Worm (Caenorhabditis elegans) whole organism, early embryonic: ENCODE measurements around the gene M03C11.6.

Source experiments
- B0310.2 ChIP-seq: sonication (generic microtip); optimal IDR thresholded peaks from 2 replicates; lab custom pipeline; 2016; ENCODE audit warnings: mild to moderate bottlenecking, missing genetic modification characterization, missing compliant biosample characterization
- F13C5.2 ChIP-seq: sonication (generic microtip); optimal IDR thresholded peaks from 2 replicates; lab custom pipeline; 2017; ENCODE audit warnings: mild to moderate bottlenecking, missing genetic modification characterization, inconsistent platforms, missing compliant biosample characterization
- aly-1 ChIP-seq: sonication (generic microtip); optimal IDR thresholded peaks from 2 replicates; lab custom pipeline; 2016; ENCODE audit warnings: missing genetic modification characterization, missing compliant biosample characterization
- ama-1 ChIP-seq: fragments of 150-350 bp; optimal IDR thresholded peaks from 2 replicates; lab custom pipeline; 2014
- ceh-13 ChIP-seq: fragments of 200-800 bp; sonication (Bioruptor generic); optimal IDR thresholded peaks from 2 replicates; lab custom pipeline; 2018; ENCODE audit warnings: mild to moderate bottlenecking, missing genetic modification characterization, missing compliant biosample characterization
- ceh-36 ChIP-seq: sonication (generic microtip); optimal IDR thresholded peaks from 2 replicates; lab custom pipeline; 2016; ENCODE audit warnings: missing genetic modification characterization, inconsistent platforms, missing compliant biosample characterization
- ets-7 ChIP-seq: sonication (generic microtip); optimal IDR thresholded peaks from 2 replicates; lab custom pipeline; 2016; ENCODE audit warnings: missing genotype, missing genetic modification characterization, missing compliant biosample characterization
- flt-1 ChIP-seq: fragments of 200-800 bp; sonication (Bioruptor generic); IDR thresholded peaks from 2 replicates; pipeline ENCODE4 v1.3.6; 2022; ENCODE audit warnings: missing genetic modification characterization, missing compliant biosample characterization
- hmbx-1 ChIP-seq: sonication (generic microtip); optimal IDR thresholded peaks from 2 replicates; lab custom pipeline; 2016; ENCODE audit warnings: mild to moderate bottlenecking, missing genetic modification characterization, missing compliant biosample characterization
- hmg-4 ChIP-seq: fragments of 200-800 bp; sonication (Bioruptor generic); optimal IDR thresholded peaks from 2 replicates; lab custom pipeline; 2018; ENCODE audit warnings: mild to moderate bottlenecking, missing genetic modification characterization, missing compliant biosample characterization
- hnd-1 ChIP-seq: sonication (generic microtip); optimal IDR thresholded peaks from 2 replicates; lab custom pipeline; 2016; ENCODE audit warnings: missing genetic modification characterization, missing compliant biosample characterization
- pes-1 ChIP-seq: fragments of 200-800 bp; sonication (Bioruptor generic); IDR thresholded peaks from 2 replicates; pipeline ENCODE4 v1.3.6; 2022; ENCODE audit warnings: missing genetic modification reagents, missing genetic modification characterization, missing compliant biosample characterization
- scrt-1 ChIP-seq: fragments of 200-800 bp; sonication (Bioruptor generic); IDR thresholded peaks from 2 replicates; pipeline ENCODE4 v1.3.6; 2022; ENCODE audit warnings: missing genetic modification characterization, missing compliant biosample characterization
- sea-1 ChIP-seq: fragments of 200-800 bp; sonication (Bioruptor generic); conservative IDR thresholded peaks from 2 replicates; pipeline ENCODE4 v1.3.6; 2022; ENCODE audit warnings: missing genetic modification characterization, missing compliant biosample characterization
- tbx-11 ChIP-seq: fragments of 200-800 bp; sonication (Bioruptor generic); IDR thresholded peaks from 2 replicates; pipeline ENCODE4 v1.3.6; 2022; ENCODE audit warnings: missing genetic modification characterization, missing compliant biosample characterization
- tbx-37 ChIP-seq: fragments of 200-800 bp; sonication (Bioruptor generic); conservative IDR thresholded peaks from 2 replicates; pipeline ENCODE4 v1.3.6; 2022; ENCODE audit warnings: missing genetic modification reagents, missing genetic modification characterization, missing compliant biosample characterization
- tra-4 ChIP-seq: sonication (generic microtip); optimal IDR thresholded peaks from 2 replicates; lab custom pipeline; 2017; ENCODE audit warnings: missing genetic modification characterization, missing compliant biosample characterization

M03C11.6 gene

DNA sequence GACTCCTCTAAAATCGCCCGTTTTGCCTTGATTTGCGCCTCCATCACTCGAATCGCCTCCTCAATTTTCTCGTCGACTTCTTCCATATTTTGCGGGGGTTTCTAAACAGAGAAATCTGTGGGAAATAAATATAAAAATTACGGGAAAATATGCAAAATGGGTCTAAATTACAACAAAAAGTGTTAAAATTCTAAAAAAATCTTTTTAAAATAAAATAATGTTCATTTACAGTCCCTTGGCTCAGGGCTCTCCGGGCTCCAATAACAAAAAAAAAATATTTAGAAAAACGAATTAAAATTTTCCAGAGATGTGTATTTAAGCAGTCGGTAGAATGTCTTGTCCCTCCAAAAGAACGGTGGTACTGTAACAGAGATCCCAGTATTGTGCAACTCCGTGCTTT is at the start of gene M03C11.6:
Gene M03C11.6 (minus strand): TSS at position 101 of the 400 bp plus-strand sequence.
- no peak for TF ChIP-seq tra-4 (tag; lab: Kevin White, UChicago)
- no peak for TF ChIP-seq tbx-37 (GFP tag; lab: Robert Waterston, UW)
- TF ChIP-seq ama-1 (lab: Kevin White, UChicago): no peak
- TF ChIP-seq tbx-11 (GFP tag; lab: Robert Waterston, UW): no peak
- no peak for TF ChIP-seq sea-1 (GFP tag; lab: Robert Waterston, UW)
- TF ChIP-seq hmg-4 (GFP tag; lab: Kevin White, UChicago): no peak
- TF ChIP-seq B0310.2 (tag; lab: Kevin White, UChicago): no peak
- no peak for TF ChIP-seq scrt-1 (GFP tag; lab: Robert Waterston, UW)
- TF ChIP-seq flt-1 (GFP tag; lab: Robert Waterston, UW): no peak
- TF ChIP-seq F13C5.2: no peak
- TF ChIP-seq ets-7 (tag; lab: Kevin White, UChicago): no peak
- TF ChIP-seq aly-1: no peak
- no peak for TF ChIP-seq ceh-13 (GFP tag; lab: Kevin White, UChicago)
- no peak for TF ChIP-seq hmbx-1
- no peak for TF ChIP-seq ceh-36 (tag; lab: Kevin White, UChicago)
- no peak for TF ChIP-seq hnd-1 (tag; lab: Kevin White, UChicago)

DNA sequence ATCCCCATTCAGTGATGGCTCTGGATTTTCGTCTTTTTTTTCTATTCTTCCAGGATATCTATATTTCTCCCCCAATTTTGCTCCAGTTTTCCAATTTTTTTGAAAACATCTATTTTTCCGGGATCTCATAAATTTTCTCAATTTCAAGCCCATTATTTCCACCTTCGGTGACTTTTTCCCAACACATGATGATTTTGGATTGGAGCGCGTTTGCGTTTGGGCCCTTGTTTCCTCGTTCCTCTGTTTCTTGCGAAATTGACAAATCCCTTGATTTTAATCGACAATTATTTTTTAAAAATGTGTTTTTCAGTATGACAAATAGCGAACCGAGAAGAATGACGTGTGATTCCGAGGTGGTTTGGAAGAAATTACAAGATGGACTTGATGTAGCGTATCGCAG is 47.1 kb upstream of the M03C11.6 start, which contains the start of gene cul-1:
Gene cul-1 (plus strand): TSS at position 311 of the 400 bp plus-strand sequence.
- no peak for TF ChIP-seq aly-1
- TF ChIP-seq hmg-4 (GFP tag; lab: Kevin White, UChicago): no peak
- TF ChIP-seq hmbx-1: no peak
- TF ChIP-seq hnd-1 (tag; lab: Kevin White, UChicago): no peak
- TF ChIP-seq tra-4 (tag; lab: Kevin White, UChicago): no peak
- TF ChIP-seq tbx-11 (GFP tag; lab: Robert Waterston, UW): no peak
- no peak for TF ChIP-seq ceh-13 (GFP tag; lab: Kevin White, UChicago)
- no peak for TF ChIP-seq ets-7 (tag; lab: Kevin White, UChicago)
- no peak for TF ChIP-seq ama-1 (lab: Kevin White, UChicago)
- no peak for TF ChIP-seq B0310.2 (tag; lab: Kevin White, UChicago)
- no peak for TF ChIP-seq sea-1 (GFP tag; lab: Robert Waterston, UW)

DNA sequence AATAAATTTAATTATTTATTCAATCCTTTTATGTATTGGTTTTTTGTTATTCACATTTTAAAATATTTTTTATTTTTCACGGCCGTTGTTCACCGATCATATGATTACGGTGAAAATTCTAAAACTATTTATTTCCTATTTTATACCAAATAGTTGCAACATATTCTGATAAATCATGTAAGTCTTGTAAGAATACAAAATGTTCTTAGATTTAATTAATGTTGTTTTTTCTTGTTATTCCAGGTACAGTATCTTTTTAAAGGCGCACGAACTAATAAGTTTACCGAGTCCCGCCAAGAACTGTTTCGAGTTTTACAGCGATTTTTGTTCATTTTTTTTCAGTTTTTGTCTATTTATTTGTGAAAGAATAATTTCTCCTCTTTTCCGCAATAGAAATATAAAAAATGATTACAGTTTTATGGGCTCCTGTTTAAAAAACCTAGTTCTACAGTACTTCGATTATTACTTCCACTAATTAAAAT is 45.8 kb upstream of the M03C11.6 start, which contains the start of gene D2045.5:
Gene D2045.5 (minus strand): TSS at position 51 of the 482 bp plus-strand sequence.
- TF ChIP-seq flt-1 (GFP tag; lab: Robert Waterston, UW) (no peak), hmbx-1 (no peak), ceh-13 (GFP tag; lab: Kevin White, UChicago) (no peak), sea-1 (GFP tag; lab: Robert Waterston, UW) (no peak), tbx-11 (GFP tag; lab: Robert Waterston, UW) (no peak), ama-1 (lab: Kevin White, UChicago) (no peak), hnd-1 (tag; lab: Kevin White, UChicago) (no peak), ceh-36 (tag; lab: Kevin White, UChicago) (no peak), pes-1 (GFP tag; lab: Robert Waterston, UW) (no peak), hmg-4 (GFP tag; lab: Kevin White, UChicago) (no peak), B0310.2 (tag; lab: Kevin White, UChicago) (no peak), aly-1 (no peak), tbx-37 (GFP tag; lab: Robert Waterston, UW) (no peak), tra-4 (tag; lab: Kevin White, UChicago) (no peak), ets-7 (tag; lab: Kevin White, UChicago) (no peak)

DNA sequence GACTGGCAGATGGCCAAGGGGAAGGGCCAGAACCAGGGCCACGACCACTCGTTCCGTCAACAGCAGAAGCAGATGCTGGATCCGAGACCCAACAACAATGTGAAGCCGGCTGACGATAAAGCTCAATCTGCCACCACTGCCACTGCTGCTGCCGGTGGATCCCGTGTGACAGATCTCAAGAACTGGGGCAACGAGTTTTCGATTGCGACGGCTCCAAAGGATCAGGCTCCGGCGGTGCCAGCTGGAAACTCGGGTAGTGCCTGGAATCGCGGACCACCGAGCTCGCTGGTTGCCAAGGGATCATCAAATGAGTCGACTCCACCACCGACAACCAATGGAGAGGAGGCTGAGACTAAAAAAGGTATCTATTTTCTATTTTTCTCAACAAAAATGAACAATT is 40.6 kb upstream of the M03C11.6 start:
- TF ChIP-seq aly-1 (no peak), sea-1 (GFP tag; lab: Robert Waterston, UW) (no peak), B0310.2 (tag; lab: Kevin White, UChicago) (no peak), pes-1 (GFP tag; lab: Robert Waterston, UW) (no peak), flt-1 (GFP tag; lab: Robert Waterston, UW) (no peak), tbx-11 (GFP tag; lab: Robert Waterston, UW) (no peak), ets-7 (tag; lab: Kevin White, UChicago) (no peak), scrt-1 (GFP tag; lab: Robert Waterston, UW) (no peak), F13C5.2 (no peak), hmbx-1 (no peak), ceh-36 (tag; lab: Kevin White, UChicago) (no peak), ama-1 (lab: Kevin White, UChicago) (no peak), ceh-13 (GFP tag; lab: Kevin White, UChicago) (no peak), tra-4 (tag; lab: Kevin White, UChicago) (no peak), hnd-1 (tag; lab: Kevin White, UChicago) (no peak), hmg-4 (GFP tag; lab: Kevin White, UChicago) (no peak), tbx-37 (GFP tag; lab: Robert Waterston, UW) (no peak)

DNA sequence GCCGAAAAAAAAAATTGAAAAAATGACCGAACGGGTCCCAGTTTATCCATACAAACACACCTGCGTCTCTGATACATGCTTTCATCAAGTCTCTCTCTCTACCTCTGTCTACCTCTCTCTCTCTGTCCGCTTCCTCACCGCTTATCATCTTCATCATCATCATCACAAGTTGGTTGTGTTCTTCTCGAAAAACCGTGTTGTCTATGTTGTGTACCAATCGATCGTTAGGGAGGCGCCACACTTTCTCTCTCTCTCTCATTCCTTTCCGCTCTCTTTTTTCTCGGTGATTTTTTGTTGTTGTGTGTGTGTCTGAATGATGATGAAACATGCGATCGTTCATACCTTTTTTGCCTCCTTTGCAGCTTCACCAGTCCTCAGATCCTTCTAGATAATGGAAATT is 39.8 kb upstream of the M03C11.6 start:
- TF ChIP-seq ets-7 (tag; lab: Kevin White, UChicago) (no peak), B0310.2 (tag; lab: Kevin White, UChicago) (no peak), flt-1 (GFP tag; lab: Robert Waterston, UW) (no peak), aly-1 (no peak), ama-1 (lab: Kevin White, UChicago) (no peak), ceh-36 (tag; lab: Kevin White, UChicago) (no peak), pes-1 (GFP tag; lab: Robert Waterston, UW) (no peak), F13C5.2 (no peak), tra-4 (tag; lab: Kevin White, UChicago) (no peak), hmg-4 (GFP tag; lab: Kevin White, UChicago) (no peak), scrt-1 (GFP tag; lab: Robert Waterston, UW) (no peak), ceh-13 (GFP tag; lab: Kevin White, UChicago) (no peak), tbx-37 (GFP tag; lab: Robert Waterston, UW) (no peak), tbx-11 (GFP tag; lab: Robert Waterston, UW) (no peak), sea-1 (GFP tag; lab: Robert Waterston, UW) (no peak), hnd-1 (tag; lab: Kevin White, UChicago) (no peak), hmbx-1 (no peak)

- TF ChIP-seq aly-1 (no peak), sea-1 (GFP tag; lab: Robert Waterston, UW) (no peak), ets-7 (tag; lab: Kevin White, UChicago) (no peak), hnd-1 (tag; lab: Kevin White, UChicago) (no peak), ama-1 (lab: Kevin White, UChicago) (no peak), tbx-37 (GFP tag; lab: Robert Waterston, UW) (no peak), B0310.2 (tag; lab: Kevin White, UChicago) (no peak), F13C5.2 (no peak), tbx-11 (GFP tag; lab: Robert Waterston, UW) (no peak), pes-1 (GFP tag; lab: Robert Waterston, UW) (no peak), flt-1 (GFP tag; lab: Robert Waterston, UW) (no peak), hmg-4 (GFP tag; lab: Kevin White, UChicago) (no peak), ceh-36 (tag; lab: Kevin White, UChicago) (no peak), hmbx-1 (no peak), tra-4 (tag; lab: Kevin White, UChicago) (no peak)
These were observed 39.2 kb upstream of the M03C11.6 start for ce11 chrIII:10462935-10463548.
